Worm (Caenorhabditis elegans) whole organism, L4 larva: ENCODE results near the gene F22B8.7.

Source experiments
- ZK546.5 ChIP-seq, 2 experiments: sonication (generic microtip); optimal IDR thresholded peaks; 2 replicates each; lab custom pipeline; 2017; ENCODE audit warnings: missing biosample characterization in 2 of 2, missing genetic modification characterization in 2 of 2
- ama-1 ChIP-seq: fragments of 150-350 bp; optimal IDR thresholded peaks from 2 replicates; lab custom pipeline; 2014; ENCODE audit warnings: inconsistent platforms, mixed read lengths
- hlh-30 ChIP-seq: sonication (generic microtip); optimal IDR thresholded peaks from 2 replicates; lab custom pipeline; 2017; ENCODE audit warnings: antibody characterized with exemption, mild to moderate bottlenecking, missing genetic modification characterization, missing compliant biosample characterization; ENCODE audit not compliant: insufficient read depth
- zip-2 ChIP-seq: fragments of 150-350 bp; optimal IDR thresholded peaks from 2 replicates; lab custom pipeline; 2014; ENCODE audit warnings: missing biosample characterization, missing genetic modification characterization

ce11 chrV:16127401-16127800, 33.0 kb downstream of the F22B8.7 start, which contains the start of gene fbxa-143:
- no peak for TF ChIP-seq zip-2 (tag; lab: Kevin White, UChicago)
- no peak for TF ChIP-seq hlh-30
- TF ChIP-seq ZK546.5 (tag; optimal IDR thresholded peaks at IDR 0.05; lab: Kevin White, UChicago), result no peak
- TF ChIP-seq ama-1 (lab: Kevin White, UChicago), result no peak
